Worm (Caenorhabditis elegans) whole organism, L3 larva: Measurements from ENCODE around the gene C08F1.8.
A peak's percentile ranks its signal among the peaks of the same experiment; 100 is the strongest.
"Not testable (repeated sequence)": the region's sequence is repeated elsewhere in the genome, so short reads cannot be mapped to it uniquely, and the experiment has no call there.

ENCODE experiments used
- R02D3.7 ChIP-seq: fragments of 150-350 bp; optimal IDR thresholded peaks from 2 replicates; lab custom pipeline; 2014; ENCODE audit warnings: missing biosample characterization, missing genetic modification characterization
- aly-2 ChIP-seq: fragments of 150-350 bp; optimal IDR thresholded peaks from 2 replicates; lab custom pipeline; 2014; ENCODE audit warnings: missing biosample characterization, missing genetic modification characterization
- ceh-16 ChIP-seq: sonication (generic microtip); optimal IDR thresholded peaks from 2 replicates; lab custom pipeline; 2017; ENCODE audit warnings: missing biosample characterization, missing genetic modification characterization
- daf-12 ChIP-seq: fragments of 150-350 bp; optimal IDR thresholded peaks from 2 replicates; lab custom pipeline; 2014; ENCODE audit warnings: missing biosample characterization, missing genetic modification reagents, missing genetic modification characterization
- egl-5 ChIP-seq: fragments of 150-350 bp; optimal IDR thresholded peaks from 2 replicates; lab custom pipeline; 2017; ENCODE audit warnings: missing biosample characterization, missing genetic modification reagents, missing genetic modification characterization, inconsistent platforms
- elt-1 ChIP-seq: fragments of 150-350 bp; optimal IDR thresholded peaks from 2 replicates; lab custom pipeline; 2014; ENCODE audit warnings: missing biosample characterization, missing genetic modification characterization
- elt-2 ChIP-seq: sonication (generic microtip); optimal IDR thresholded peaks from 2 replicates; lab custom pipeline; 2016; ENCODE audit warnings: missing genetic modification reagents, mild to moderate bottlenecking, missing genetic modification characterization, missing compliant biosample characterization
- eor-1 ChIP-seq, 2 experiments: fragments of 150-350 bp; optimal IDR thresholded peaks; 2 replicates each; lab custom pipeline; 2014 to 2018; ENCODE audit warnings: missing biosample characterization in 2 of 2, missing genetic modification characterization in 2 of 2
- fkh-10 ChIP-seq: sonication (generic microtip); optimal IDR thresholded peaks from 2 replicates; lab custom pipeline; 2017; ENCODE audit warnings: missing biosample characterization, missing genetic modification reagents, missing genetic modification characterization
- fkh-2 ChIP-seq: fragments of 150-350 bp; optimal IDR thresholded peaks from 2 replicates; lab custom pipeline; 2014; ENCODE audit warnings: missing biosample characterization, missing genetic modification reagents, missing genetic modification characterization
- fos-1 ChIP-seq: fragments of 150-350 bp; optimal IDR thresholded peaks from 2 replicates; lab custom pipeline; 2014; ENCODE audit warnings: missing biosample characterization, missing genetic modification characterization
- hmg-11 ChIP-seq: sonication (generic microtip); optimal IDR thresholded peaks from 2 replicates; lab custom pipeline; 2016; ENCODE audit warnings: missing genetic modification characterization, missing compliant biosample characterization
- jun-1 ChIP-seq: fragments of 150-350 bp; optimal IDR thresholded peaks from 2 replicates; lab custom pipeline; 2014; ENCODE audit warnings: missing biosample characterization, missing genetic modification reagents, missing genetic modification characterization
- lin-15B ChIP-seq: fragments of 150-350 bp; optimal IDR thresholded peaks from 2 replicates; lab custom pipeline; 2014; ENCODE audit warnings: missing biosample characterization, missing genetic modification characterization
- lin-39 ChIP-seq: fragments of 150-350 bp; optimal IDR thresholded peaks from 2 replicates; lab custom pipeline; 2018; ENCODE audit warnings: missing biosample characterization, missing genetic modification reagents, missing genetic modification characterization
- lsy-12 ChIP-seq: sonication (generic microtip); optimal IDR thresholded peaks from 2 replicates; lab custom pipeline; 2016; ENCODE audit warnings: mild to moderate bottlenecking, missing genetic modification characterization, missing compliant biosample characterization
- mdl-1 ChIP-seq: fragments of 150-350 bp; optimal IDR thresholded peaks from 2 replicates; lab custom pipeline; 2014; ENCODE audit warnings: missing biosample characterization, missing genetic modification characterization
- mml-1 ChIP-seq: fragments of 150-350 bp; sonication (generic microtip); optimal IDR thresholded peaks from 3 replicates; lab custom pipeline; 2014; ENCODE audit warnings: missing biosample characterization, missing genetic modification characterization
- nfya-1 ChIP-seq: sonication (generic microtip); optimal IDR thresholded peaks from 2 replicates; lab custom pipeline; 2017; ENCODE audit warnings: missing genetic modification characterization, mild to moderate bottlenecking, missing compliant biosample characterization, antibody characterized with exemption, moderate library complexity; ENCODE audit not compliant: insufficient read depth
- nhr-11 ChIP-seq: fragments of 150-350 bp; optimal IDR thresholded peaks from 2 replicates; lab custom pipeline; 2014; ENCODE audit warnings: missing biosample characterization, missing genetic modification characterization
- nhr-12 ChIP-seq: fragments of 150-350 bp; optimal IDR thresholded peaks from 2 replicates; lab custom pipeline; 2014; ENCODE audit warnings: missing biosample characterization, missing genetic modification characterization
- nhr-23 ChIP-seq: fragments of 150-350 bp; optimal IDR thresholded peaks from 2 replicates; lab custom pipeline; 2014; ENCODE audit warnings: missing biosample characterization, missing genetic modification reagents, missing genetic modification characterization
- nhr-28 ChIP-seq: fragments of 150-350 bp; optimal IDR thresholded peaks from 2 replicates; lab custom pipeline; 2014; ENCODE audit warnings: missing biosample characterization, missing genetic modification characterization
- nhr-76 ChIP-seq: fragments of 150-350 bp; sonication (generic microtip); optimal IDR thresholded peaks from 5 replicates; lab custom pipeline; 2014; ENCODE audit warnings: missing biosample characterization, missing genetic modification characterization
- nhr-77 ChIP-seq: fragments of 150-350 bp; optimal IDR thresholded peaks from 2 replicates; lab custom pipeline; 2014; ENCODE audit warnings: missing biosample characterization, missing genetic modification characterization
- pha-4 ChIP-seq: fragments of 150-350 bp; optimal IDR thresholded peaks from 2 replicates; lab custom pipeline; 2014; ENCODE audit warnings: missing biosample characterization, missing genetic modification reagents, missing genetic modification characterization
- pqm-1 ChIP-seq: fragments of 150-350 bp; optimal IDR thresholded peaks from 2 replicates; lab custom pipeline; 2017; ENCODE audit warnings: missing biosample characterization, missing genetic modification characterization, inconsistent platforms
- skn-1 ChIP-seq: fragments of 150-350 bp; optimal IDR thresholded peaks from 2 replicates; lab custom pipeline; 2014; ENCODE audit warnings: missing biosample characterization, missing genetic modification characterization
- snpc-4 ChIP-seq: fragments of 150-350 bp; optimal IDR thresholded peaks from 2 replicates; lab custom pipeline; 2014; ENCODE audit warnings: missing biosample characterization, missing genetic modification characterization
- tbx-2 ChIP-seq: sonication (generic microtip); optimal IDR thresholded peaks from 2 replicates; lab custom pipeline; 2016; ENCODE audit warnings: mild to moderate bottlenecking, missing genetic modification characterization, missing compliant biosample characterization
- unc-62 ChIP-seq: fragments of 150-350 bp; sonication (generic microtip); optimal IDR thresholded peaks from 4 replicates; lab custom pipeline; 2014; ENCODE audit warnings: missing biosample characterization, missing genetic modification reagents, missing genetic modification characterization
- zag-1 ChIP-seq: fragments of 150-350 bp; optimal IDR thresholded peaks from 2 replicates; lab custom pipeline; 2014; ENCODE audit warnings: missing biosample characterization, missing genetic modification characterization
- ztf-11 ChIP-seq: fragments of 150-350 bp; optimal IDR thresholded peaks from 2 replicates; lab custom pipeline; 2014; ENCODE audit warnings: missing biosample characterization, missing genetic modification characterization
- ztf-4 ChIP-seq: fragments of 150-350 bp; optimal IDR thresholded peaks from 2 replicates; lab custom pipeline; 2014; ENCODE audit warnings: missing biosample characterization, missing genetic modification characterization

Gene C08F1.8

ce11 chrII:1787208-1787607 lies 20.9 kb downstream of the C08F1.8 start:
- TF ChIP-seq pha-4 (tag; lab: Kevin White, UChicago) (no peak), snpc-4 (no peak), nhr-76 (no peak), mdl-1 (tag; lab: Kevin White, UChicago) (no peak), lsy-12 (tag; lab: Kevin White, UChicago) (no peak), nhr-23 (tag; lab: Kevin White, UChicago) (no peak), elt-2 (tag; lab: Kevin White, UChicago) (no peak), ceh-16 (tag; lab: Kevin White, UChicago) (no peak), skn-1 (tag; lab: Kevin White, UChicago) (no peak), nfya-1 (no peak), tbx-2 (tag; lab: Kevin White, UChicago) (no peak), nhr-28 (tag; lab: Kevin White, UChicago) (no peak), nhr-77 (tag; lab: Kevin White, UChicago) (no peak)

DNA sequence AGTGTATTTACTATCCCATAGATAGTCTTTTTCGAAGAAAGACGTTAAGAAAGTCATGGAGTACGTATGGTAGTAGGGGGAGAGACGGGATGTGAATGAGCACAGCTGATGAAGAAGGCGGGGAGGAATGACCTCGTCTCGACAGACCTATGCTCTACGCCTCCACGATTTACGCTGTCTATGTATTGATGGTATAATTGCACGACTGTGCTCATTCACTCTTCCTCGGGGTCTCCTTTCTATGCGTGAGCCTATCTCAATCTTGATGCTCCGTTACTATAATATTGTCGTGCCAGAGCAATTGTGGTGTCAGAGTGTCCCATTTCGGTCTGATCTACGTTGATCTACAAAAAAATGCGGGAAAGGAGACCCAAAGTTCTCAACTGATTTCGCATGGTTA lies 21.9 kb downstream of the C08F1.8 start, which contains the start of gene C08F1.10:
Gene C08F1.10, minus strand, starts transcription at position 101 of the 400 bp plus-strand sequence.
- TF ChIP-seq pqm-1 (tag; lab: Kevin White, UChicago), result no peak
- TF ChIP-seq mdl-1 (tag; lab: Kevin White, UChicago), result no peak
- no peak for TF ChIP-seq R02D3.7 (tag; lab: Kevin White, UChicago)
- TF ChIP-seq fos-1 (tag; lab: Kevin White, UChicago), result no peak
- TF ChIP-seq nhr-28 (tag; lab: Kevin White, UChicago), result no peak
- TF ChIP-seq nhr-76, result no peak
- TF ChIP-seq lin-39 (tag; lab: Kevin White, UChicago), result no peak
- no peak for TF ChIP-seq fkh-10 (GFP tag; lab: Kevin White, UChicago)
- no peak for TF ChIP-seq egl-5 (tag; lab: Kevin White, UChicago)
- TF ChIP-seq zag-1 (tag; lab: Kevin White, UChicago), result no peak
- TF ChIP-seq ztf-11, result no peak
- no peak for TF ChIP-seq hmg-11
- TF ChIP-seq aly-2, result no peak
- TF ChIP-seq nfya-1, result no peak
- TF ChIP-seq nhr-11 (tag; lab: Kevin White, UChicago), result no peak
- TF ChIP-seq fkh-2 (tag; lab: Kevin White, UChicago), result no peak
- TF ChIP-seq elt-2 (tag; lab: Kevin White, UChicago), result no peak
- TF ChIP-seq unc-62 (GFP tag; lab: Kevin White, UChicago), result no peak
- TF ChIP-seq eor-1 (tag; optimal IDR thresholded peaks at IDR 0.05; lab: Kevin White, UChicago), result no peak
- no peak for TF ChIP-seq lin-15B

DNA sequence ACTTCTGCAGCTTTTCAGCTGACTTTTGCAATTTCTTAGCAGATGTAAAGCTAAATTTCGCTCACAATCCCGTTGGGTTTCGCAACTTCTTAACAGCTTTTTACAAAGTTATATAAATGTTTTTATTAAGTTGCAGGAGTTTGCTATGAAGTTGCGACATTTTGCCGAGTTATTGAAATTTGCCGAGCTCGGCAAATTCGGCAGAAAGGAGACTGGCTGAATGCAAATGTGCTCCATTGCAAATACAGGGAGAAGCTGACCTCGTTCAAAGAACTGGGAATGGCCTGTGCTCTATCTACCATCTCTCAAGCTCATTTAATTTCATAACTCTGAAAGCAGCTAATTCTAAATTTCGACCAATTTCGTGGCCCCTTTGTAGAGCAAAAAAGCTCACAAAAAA lies 23.3 kb downstream of the C08F1.8 start, which contains the start of gene C08F1.11:
Gene C08F1.11, minus strand, starts transcription at position 101 of the 400 bp plus-strand sequence.
- TF ChIP-seq nhr-76, result no peak
- TF ChIP-seq ztf-4 (tag; lab: Kevin White, UChicago), result no peak
- no peak for TF ChIP-seq nhr-12 (tag; lab: Kevin White, UChicago)
- TF ChIP-seq daf-12 (tag; lab: Kevin White, UChicago), result no peak

DNA sequence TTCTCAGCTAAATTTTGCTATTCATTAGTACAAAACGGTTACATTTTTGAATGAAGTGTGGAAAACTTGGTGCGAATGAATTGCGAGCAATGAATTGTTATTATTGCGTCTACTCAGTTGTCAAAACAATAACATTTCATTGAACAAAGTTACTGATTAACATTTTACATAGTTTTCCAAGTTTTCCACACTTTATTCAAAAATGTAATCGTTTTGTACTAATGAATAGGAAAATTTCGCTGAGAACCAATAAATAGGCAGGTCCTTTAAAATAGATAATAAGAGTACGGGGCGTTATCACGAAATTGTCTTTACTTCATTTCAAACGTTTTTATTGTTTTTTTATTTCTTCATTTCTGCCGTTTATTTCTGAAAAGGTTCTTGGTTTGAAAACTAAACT lies 25.6 kb downstream of the C08F1.8 start, which contains the start of gene math-4:
Gene math-4, minus strand, starts transcription at position 101 of the 400 bp plus-strand sequence.
- TF ChIP-seq elt-2 (tag; lab: Kevin White, UChicago) (peak; percentile 12), aly-2 (no peak)
- TF ChIP-seq, all 47 proteins: peak for 1

DNA sequence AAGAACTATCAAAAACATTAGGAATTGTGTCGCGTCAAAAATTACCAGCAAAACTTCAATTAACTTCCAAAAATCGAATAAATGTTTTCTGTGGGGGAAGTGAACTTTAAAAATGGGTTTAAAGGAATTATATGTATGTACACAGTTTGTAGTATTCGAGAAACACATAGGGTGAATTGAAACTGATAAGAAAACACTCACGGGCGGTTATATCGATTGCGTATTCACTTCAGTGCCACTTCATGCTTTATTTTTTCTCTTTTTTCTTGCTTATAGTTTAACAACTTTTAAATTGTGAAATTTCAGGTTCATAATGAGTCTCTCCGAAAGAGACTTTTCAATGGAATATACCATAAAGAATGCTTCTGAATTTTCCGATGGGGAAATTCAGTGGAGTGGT lies 32.9 kb downstream of the C08F1.8 start, which contains the start of gene F36H5.14:
Gene F36H5.14, plus strand, starts transcription at position 301 of the 400 bp plus-strand sequence.
- TF ChIP-seq daf-12 (tag; lab: Kevin White, UChicago); lin-15B; elt-1 (tag; lab: Kevin White, UChicago): not testable (repeated sequence)

- TF ChIP-seq fkh-10 (GFP tag; lab: Kevin White, UChicago), result no peak
- no peak for TF ChIP-seq mml-1 (tag; lab: Kevin White, UChicago)
- no peak for TF ChIP-seq R02D3.7 (tag; lab: Kevin White, UChicago)
- no peak for TF ChIP-seq lsy-12 (tag; lab: Kevin White, UChicago)
- no peak for TF ChIP-seq mdl-1 (tag; lab: Kevin White, UChicago)
- TF ChIP-seq jun-1 (tag; lab: Kevin White, UChicago), result no peak
- TF ChIP-seq lin-15B, result no peak
These were observed 36.3 kb downstream of the C08F1.8 start, which contains the start of gene math-3 for ce11 chrII:1771785-1772184. math-3 (plus strand) TSS chrII:1772085.
